Fruit fly (Drosophila melanogaster) ovary, adult (tissue): ENCODE data around the gene FarO.
A peak's percentile ranks its signal among the peaks of the same experiment; 100 is the strongest.

Experiments used
- CG17801 ChIP-seq: fragments of 200-800 bp; optimal IDR thresholded peaks from 2 replicates; lab custom pipeline; 2019; ENCODE audit warnings: missing biosample characterization, mild to moderate bottlenecking, missing genetic modification characterization, moderate library complexity; ENCODE audit not compliant: partially characterized antibody

FarO gene

DNA sequence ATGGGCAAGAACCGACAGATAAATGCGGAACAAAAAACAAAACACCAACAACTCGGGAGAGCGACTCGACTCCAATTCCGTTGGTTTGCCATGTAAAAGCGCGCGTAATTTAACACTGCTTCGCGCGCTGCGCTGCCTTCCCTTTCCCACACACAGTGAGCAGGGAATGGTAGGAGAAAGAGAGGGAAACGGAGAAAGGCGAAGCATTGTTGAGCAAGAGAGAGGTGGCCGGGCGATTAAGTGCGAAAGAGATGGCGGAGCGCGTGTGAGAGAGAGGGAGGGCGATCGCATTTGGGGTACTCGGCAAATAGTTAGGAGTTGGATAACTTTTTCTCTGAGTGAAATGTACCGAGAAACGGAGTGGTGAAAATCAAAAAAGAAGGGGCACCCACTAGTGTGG, 47.8 kb downstream of the FarO start:
- peak; percentile 38 for TF ChIP-seq CG17801
